Worm (Caenorhabditis elegans): Measurements from ENCODE around the gene hrg-4.

The hrg-4 gene

DNA sequence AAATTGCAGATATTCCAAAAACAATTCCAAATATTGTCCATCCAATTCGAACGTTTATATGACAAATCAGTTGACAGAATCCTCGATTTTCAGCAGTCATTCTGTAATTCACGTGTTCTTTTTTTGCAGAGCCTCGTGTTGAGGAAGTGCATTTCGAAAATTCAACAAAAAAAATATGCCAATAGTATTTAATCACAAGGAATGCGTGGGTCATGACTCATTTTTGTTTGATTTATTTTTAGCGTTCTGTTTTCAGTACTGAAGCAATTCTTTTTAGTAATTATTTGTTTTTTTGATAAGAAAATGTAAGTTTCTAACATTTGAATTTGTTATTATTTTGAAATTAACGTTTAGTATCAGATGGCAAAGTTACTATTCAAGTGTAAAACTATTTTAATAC is at the start of gene hrg-4:
Gene hrg-4 (minus strand): TSS at position 101 of the 400 bp plus-strand sequence.
- TF ChIP-seq unc-62 (GFP tag; optimal IDR thresholded peaks at IDR 0.05) (no peak), nhr-2 (tag; optimal IDR thresholded peaks at IDR 0.05) (no peak), zip-8 (tag; optimal IDR thresholded peaks at IDR 0.05) (no peak), elt-3 (tag; optimal IDR thresholded peaks at IDR 0.05) (no peak), sptf-1 (tag; optimal IDR thresholded peaks at IDR 0.05) (no peak), nhr-237 (tag; optimal IDR thresholded peaks at IDR 0.05) (no peak), mab-5 (tag; optimal IDR thresholded peaks at IDR 0.05) (no peak), sem-2 (GFP tag; optimal IDR thresholded peaks at IDR 0.05) (no peak), ceh-83 (GFP tag; optimal IDR thresholded peaks at IDR 0.05) (no peak), bed-3 (GFP tag; optimal IDR thresholded peaks at IDR 0.05) (no peak), nhr-76 (tag; optimal IDR thresholded peaks at IDR 0.05) (no peak), nhr-28 (tag; optimal IDR thresholded peaks at IDR 0.05) (no peak), lin-32 (GFP tag; optimal IDR thresholded peaks at IDR 0.05) (no peak), flh-1 (GFP tag; optimal IDR thresholded peaks at IDR 0.05) (no peak), mep-1 (tag; optimal IDR thresholded peaks at IDR 0.05) (no peak)

DNA sequence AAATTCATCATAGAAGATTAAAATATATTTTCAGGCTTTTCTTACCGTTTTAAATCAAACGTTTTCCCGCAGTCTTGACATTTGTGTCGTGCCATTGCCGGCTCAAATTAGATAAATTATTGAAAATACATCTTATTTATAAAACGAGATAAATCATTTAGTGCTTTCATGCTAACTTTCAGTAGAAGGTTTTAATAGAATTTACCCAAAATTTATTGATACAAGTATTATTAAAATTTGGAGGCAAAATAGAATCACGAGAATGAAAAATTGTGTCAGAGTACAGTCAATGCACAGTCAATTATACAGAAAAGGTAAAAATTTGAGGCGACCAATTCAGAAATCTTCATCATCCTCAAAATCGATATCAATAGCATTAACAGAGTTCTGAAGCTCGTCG is 47.7 kb upstream of the hrg-4 start, which contains the start of gene Y5F2A.4:
Gene Y5F2A.4 (minus strand): TSS at position 101 of the 400 bp plus-strand sequence.
- TF ChIP-seq ceh-83 (GFP tag; optimal IDR thresholded peaks at IDR 0.05) = no peak
- no peak for TF ChIP-seq ceh-39 (tag; optimal IDR thresholded peaks at IDR 0.05)

DNA sequence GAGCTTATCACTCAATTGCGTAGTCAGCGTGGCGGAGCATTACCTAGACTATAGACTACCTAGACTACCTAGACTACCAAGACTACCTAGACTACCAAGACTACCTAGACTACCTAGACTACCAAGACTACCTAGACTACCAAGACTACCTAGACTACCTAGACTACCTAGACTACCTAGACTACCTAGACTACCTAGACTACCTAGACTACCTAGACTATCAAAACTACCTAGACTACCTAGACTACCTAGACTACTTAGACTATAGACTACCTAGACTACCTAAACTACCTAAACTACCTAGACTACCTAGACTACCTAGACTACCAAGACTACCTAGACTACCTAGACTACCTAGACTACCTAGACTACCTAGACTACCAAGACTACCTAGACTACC is 40.1 kb upstream of the hrg-4 start:
- TF ChIP-seq tbx-8 (GFP tag; optimal IDR thresholded peaks at IDR 0.05) = peak; percentile 16
- peak; percentile 80 for TF ChIP-seq sptf-1 (tag; optimal IDR thresholded peaks at IDR 0.05)

DNA sequence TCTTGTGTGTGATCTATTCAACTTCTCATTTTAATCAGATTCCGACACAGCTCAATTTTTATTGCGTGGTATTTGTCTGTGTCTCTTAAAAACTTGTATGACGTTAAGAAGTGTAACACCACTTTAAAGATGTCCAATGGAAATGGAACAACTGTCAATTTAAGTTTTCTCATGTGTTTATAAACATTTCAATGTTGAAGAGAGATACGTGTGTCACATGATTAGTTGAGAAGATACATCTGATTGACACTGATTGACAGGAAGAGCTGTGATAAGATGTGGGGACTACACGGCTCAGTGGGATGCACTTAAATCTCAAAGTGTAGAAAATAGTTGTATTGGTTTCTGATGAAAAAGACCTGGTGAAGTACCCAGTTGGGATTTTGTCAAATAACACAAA is 37.5 kb upstream of the hrg-4 start:
- TF ChIP-seq ceh-39 (tag; optimal IDR thresholded peaks at IDR 0.05) = no peak
- TF ChIP-seq ztf-11 (tag; optimal IDR thresholded peaks at IDR 0.05) = no peak
- peak; percentile 100 for TF ChIP-seq unc-62 (GFP tag; optimal IDR thresholded peaks at IDR 0.05)
- TF ChIP-seq zip-8 (tag; optimal IDR thresholded peaks at IDR 0.05) = no peak
- TF ChIP-seq mab-5 (tag; optimal IDR thresholded peaks at IDR 0.05) = peak; percentile 62
- peak; percentile 68 for TF ChIP-seq hlh-1 (tag; optimal IDR thresholded peaks at IDR 0.05)
- peak; percentile 57 for TF ChIP-seq unc-120 (tag; optimal IDR thresholded peaks at IDR 0.05; ENCODE audit: poor library complexity, severe bottlenecking)

DNA sequence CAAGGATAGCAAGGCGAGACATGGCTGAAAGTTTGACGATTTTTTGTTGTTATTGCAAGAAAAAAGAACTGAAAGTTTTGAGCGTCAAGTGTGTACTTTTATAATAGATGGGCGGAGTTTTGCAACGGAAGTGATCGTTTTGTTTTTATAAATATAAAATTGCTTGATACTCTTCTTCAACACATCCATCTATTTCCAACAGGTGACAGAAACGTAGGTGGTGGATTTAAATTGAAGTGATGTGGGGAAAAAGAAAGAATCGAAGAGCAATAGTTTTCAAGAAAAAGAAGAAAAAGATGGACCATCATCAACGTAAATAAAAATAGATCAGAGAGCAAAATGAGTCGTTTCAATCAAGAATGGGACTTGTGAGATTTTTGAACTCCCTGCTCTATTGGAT is 36.2 kb upstream of the hrg-4 start, which contains the start of gene ttr-17:
Gene ttr-17 (minus strand): TSS at position 24 of the 400 bp plus-strand sequence.
- TF ChIP-seq mls-2 (tag; optimal IDR thresholded peaks at IDR 0.05) (no peak), unc-62 (GFP tag; optimal IDR thresholded peaks at IDR 0.05) (peak; percentile 52)

DNA sequence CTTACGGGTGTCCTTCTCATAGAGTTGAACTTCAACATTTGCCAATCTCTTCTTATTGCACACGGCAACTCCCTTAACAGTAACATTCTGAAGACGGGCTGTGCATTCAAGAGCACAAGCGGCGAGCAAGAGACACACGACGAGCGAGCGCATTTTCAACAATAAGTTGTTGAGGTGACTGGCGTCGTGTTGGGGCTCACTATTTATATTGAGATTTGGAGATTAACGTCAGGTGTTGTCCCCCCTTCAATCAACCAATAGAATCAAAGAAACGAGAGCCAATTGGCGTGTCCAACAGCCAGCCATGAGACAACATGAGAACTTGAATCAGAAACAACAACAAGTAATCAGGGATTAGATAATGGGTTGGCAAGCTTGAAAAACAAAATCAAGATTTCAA is 33.2 kb upstream of the hrg-4 start, which contains the start of gene ttr-16:
Gene ttr-16 (minus strand): TSS at position 176 of the 400 bp plus-strand sequence.
- TF ChIP-seq elt-1 (tag; optimal IDR thresholded peaks at IDR 0.05; ENCODE audit: borderline replicate concordance, insufficient read depth) (no peak), unc-62 (GFP tag; optimal IDR thresholded peaks at IDR 0.05) (peak; percentile 80), hlh-1 (tag; optimal IDR thresholded peaks at IDR 0.05) (peak; percentile 97), ceh-83 (GFP tag; optimal IDR thresholded peaks at IDR 0.05) (no peak), mab-5 (tag; optimal IDR thresholded peaks at IDR 0.05) (no peak), sem-2 (GFP tag; optimal IDR thresholded peaks at IDR 0.05) (no peak), unc-120 (tag; optimal IDR thresholded peaks at IDR 0.05; ENCODE audit: poor library complexity, severe bottlenecking) (peak; percentile 59), drap-1 (GFP tag; optimal IDR thresholded peaks at IDR 0.05) (no peak)

DNA sequence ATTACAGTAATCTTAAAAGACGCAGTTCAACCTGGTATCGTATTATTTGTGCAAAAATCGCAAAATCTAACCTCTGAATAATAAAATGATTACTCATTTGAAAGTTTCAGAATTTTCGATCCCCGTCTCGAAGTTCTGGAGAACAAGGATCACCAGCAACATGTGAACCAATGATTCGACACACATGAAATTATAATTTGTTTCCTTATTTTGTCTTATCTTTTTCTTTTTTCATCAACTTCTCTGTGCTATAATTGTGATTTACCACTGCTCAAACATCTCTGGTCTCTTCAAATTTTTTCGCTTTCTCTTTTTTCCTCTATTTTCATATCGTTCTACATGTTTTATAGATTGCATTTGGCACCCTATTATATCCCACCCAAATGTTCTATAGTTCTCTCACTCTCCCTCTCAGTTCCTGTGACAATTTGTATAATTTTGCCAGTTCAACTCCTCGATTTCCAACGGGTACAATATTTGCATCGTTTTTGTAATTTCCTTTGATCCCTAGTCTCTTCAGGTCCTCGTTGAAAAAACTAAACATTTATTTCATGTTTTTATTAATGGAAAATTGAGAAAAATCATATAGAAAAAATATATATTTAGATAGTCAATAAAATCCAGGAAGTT is 32.3 kb upstream of the hrg-4 start:
- TF ChIP-seq lsy-2 (tag; optimal IDR thresholded peaks at IDR 0.05) = no peak
- TF ChIP-seq sptf-1 (tag; optimal IDR thresholded peaks at IDR 0.05) = no peak
- no peak for TF ChIP-seq lin-32 (GFP tag; optimal IDR thresholded peaks at IDR 0.05)
- no peak for TF ChIP-seq ceh-83 (GFP tag; optimal IDR thresholded peaks at IDR 0.05)
- no peak for TF ChIP-seq unc-39 (tag; optimal IDR thresholded peaks at IDR 0.05)
- no peak for TF ChIP-seq ztf-11 (tag; optimal IDR thresholded peaks at IDR 0.05)
